Worm (Caenorhabditis elegans): ENCODE data around the gene T14B4.8.
A peak's percentile ranks its signal among the peaks of the same experiment; 100 is the strongest.

DNA sequence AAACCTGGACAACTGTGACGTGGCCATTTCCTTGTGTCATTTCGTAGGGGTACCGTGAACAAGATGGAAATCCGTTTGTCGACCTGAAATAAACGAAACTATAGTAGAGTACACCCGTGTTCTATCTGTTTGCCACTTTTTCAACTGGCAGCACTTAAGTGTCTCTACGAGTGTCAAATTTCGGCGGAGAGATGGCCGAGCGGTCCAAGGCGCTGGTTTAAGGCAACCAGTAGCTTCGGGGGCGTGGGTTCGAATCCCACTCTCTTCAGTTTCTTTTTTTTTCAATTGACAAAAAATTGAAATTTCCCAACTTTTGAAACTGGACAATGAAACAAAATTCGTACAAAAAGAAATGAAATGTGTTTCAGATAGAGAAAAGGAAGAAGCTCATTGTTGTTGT, 7.6 kb downstream of the T14B4.8 start:
- TF ChIP-seq dao-5 (tag; optimal IDR thresholded peaks at IDR 0.05) (no peak), W03F9.2 (tag; optimal IDR thresholded peaks at IDR 0.05) (no peak), him-1 (tag; optimal IDR thresholded peaks at IDR 0.05) (peak; percentile 49)

Measured in whole organism, L4/young adult.